Fruit fly (Drosophila melanogaster): ENCODE results near the gene pnt.

pnt gene

dm6 chr3R:23315221-23315620, 30.7 kb downstream of the pnt start:
- TF ChIP-seq Myc (optimal IDR thresholded peaks at IDR 0.05) (no peak), psq (optimal IDR thresholded peaks at IDR 0.05) (no peak), ttk (optimal IDR thresholded peaks at IDR 0.05) (no peak), h (optimal IDR thresholded peaks at IDR 0.05) (no peak), insv (optimal IDR thresholded peaks at IDR 0.05) (no peak), Sin3A (optimal IDR thresholded peaks at IDR 0.05) (no peak)

dm6 chr3R:23314332-23314731, 31.6 kb downstream of the pnt start:
- TF ChIP-seq Sin3A (optimal IDR thresholded peaks at IDR 0.05) (no peak), insv (optimal IDR thresholded peaks at IDR 0.05) (no peak), ttk (optimal IDR thresholded peaks at IDR 0.05) (no peak), h (optimal IDR thresholded peaks at IDR 0.05) (no peak), Myc (optimal IDR thresholded peaks at IDR 0.05) (no peak), psq (optimal IDR thresholded peaks at IDR 0.05) (no peak)

dm6 chr3R:23312796-23313195, 33.2 kb downstream of the pnt start:
- TF ChIP-seq ttk (optimal IDR thresholded peaks at IDR 0.05), result peak; percentile 99
- no peak for TF ChIP-seq h (optimal IDR thresholded peaks at IDR 0.05)

dm6 chr3R:23310151-23310550, 35.8 kb downstream of the pnt start:
- TF ChIP-seq Sin3A (optimal IDR thresholded peaks at IDR 0.05), result no peak
- TF ChIP-seq psq (optimal IDR thresholded peaks at IDR 0.05), result no peak
- TF ChIP-seq insv (optimal IDR thresholded peaks at IDR 0.05), result no peak
- TF ChIP-seq h (optimal IDR thresholded peaks at IDR 0.05), result no peak
- TF ChIP-seq Myc (optimal IDR thresholded peaks at IDR 0.05), result no peak
- TF ChIP-seq ttk (optimal IDR thresholded peaks at IDR 0.05), result no peak

- TF ChIP-seq ttk (optimal IDR thresholded peaks at IDR 0.05) (no peak), Myc (optimal IDR thresholded peaks at IDR 0.05) (no peak), insv (optimal IDR thresholded peaks at IDR 0.05) (no peak), h (optimal IDR thresholded peaks at IDR 0.05) (no peak), psq (optimal IDR thresholded peaks at IDR 0.05) (no peak), Sin3A (optimal IDR thresholded peaks at IDR 0.05) (no peak)
These were observed 36.3 kb downstream of the pnt start for dm6 chr3R:23309690-23310089.

- TF ChIP-seq insv (optimal IDR thresholded peaks at IDR 0.05) (no peak), psq (optimal IDR thresholded peaks at IDR 0.05) (no peak), Myc (optimal IDR thresholded peaks at IDR 0.05) (no peak), ttk (optimal IDR thresholded peaks at IDR 0.05) (no peak), Sin3A (optimal IDR thresholded peaks at IDR 0.05) (no peak), h (optimal IDR thresholded peaks at IDR 0.05) (no peak)
These were observed 39.1 kb downstream of the pnt start for dm6 chr3R:23306828-23307227.

dm6 chr3R:23303297-23303696, 42.7 kb downstream of the pnt start:
- TF ChIP-seq psq (optimal IDR thresholded peaks at IDR 0.05) (no peak), Myc (optimal IDR thresholded peaks at IDR 0.05) (no peak), Sin3A (optimal IDR thresholded peaks at IDR 0.05) (no peak)

dm6 chr3R:23302178-23302577, 43.8 kb downstream of the pnt start:
- TF ChIP-seq h (optimal IDR thresholded peaks at IDR 0.05) (no peak), Myc (optimal IDR thresholded peaks at IDR 0.05) (no peak), psq (optimal IDR thresholded peaks at IDR 0.05) (no peak), insv (optimal IDR thresholded peaks at IDR 0.05) (no peak), ttk (optimal IDR thresholded peaks at IDR 0.05) (no peak), Sin3A (optimal IDR thresholded peaks at IDR 0.05) (no peak)

- no peak for TF ChIP-seq Sin3A (optimal IDR thresholded peaks at IDR 0.05)
- no peak for TF ChIP-seq psq (optimal IDR thresholded peaks at IDR 0.05)
- no peak for TF ChIP-seq Myc (optimal IDR thresholded peaks at IDR 0.05)
- no peak for TF ChIP-seq ttk (optimal IDR thresholded peaks at IDR 0.05)
- TF ChIP-seq h (optimal IDR thresholded peaks at IDR 0.05), result no peak
- no peak for TF ChIP-seq insv (optimal IDR thresholded peaks at IDR 0.05)
These were observed 44.7 kb downstream of the pnt start for dm6 chr3R:23301270-23301669.

dm6 chr3R:23300091-23300918, 45.7 kb downstream of the pnt start:
- TF ChIP-seq insv (optimal IDR thresholded peaks at IDR 0.05) (no peak), h (optimal IDR thresholded peaks at IDR 0.05) (no peak), ttk (optimal IDR thresholded peaks at IDR 0.05) (no peak), psq (optimal IDR thresholded peaks at IDR 0.05) (no peak), Myc (optimal IDR thresholded peaks at IDR 0.05) (no peak), Sin3A (optimal IDR thresholded peaks at IDR 0.05) (no peak)

dm6 chr3R:23297132-23297862, 48.7 kb downstream of the pnt start:
- TF ChIP-seq insv (optimal IDR thresholded peaks at IDR 0.05) (no peak), h (optimal IDR thresholded peaks at IDR 0.05) (no peak), Myc (optimal IDR thresholded peaks at IDR 0.05) (no peak), Sin3A (optimal IDR thresholded peaks at IDR 0.05) (no peak), ttk (optimal IDR thresholded peaks at IDR 0.05) (no peak), psq (optimal IDR thresholded peaks at IDR 0.05) (no peak)

dm6 chr3R:23296146-23296545, 49.8 kb downstream of the pnt start:
- TF ChIP-seq Sin3A (optimal IDR thresholded peaks at IDR 0.05) (no peak), h (optimal IDR thresholded peaks at IDR 0.05) (no peak), psq (optimal IDR thresholded peaks at IDR 0.05) (no peak), insv (optimal IDR thresholded peaks at IDR 0.05) (no peak), ttk (optimal IDR thresholded peaks at IDR 0.05) (no peak)

Data from Kc167 (cell line).